Fruit fly (Drosophila melanogaster): ENCODE measurements around the gene CG17928.

CG17928 gene

DNA sequence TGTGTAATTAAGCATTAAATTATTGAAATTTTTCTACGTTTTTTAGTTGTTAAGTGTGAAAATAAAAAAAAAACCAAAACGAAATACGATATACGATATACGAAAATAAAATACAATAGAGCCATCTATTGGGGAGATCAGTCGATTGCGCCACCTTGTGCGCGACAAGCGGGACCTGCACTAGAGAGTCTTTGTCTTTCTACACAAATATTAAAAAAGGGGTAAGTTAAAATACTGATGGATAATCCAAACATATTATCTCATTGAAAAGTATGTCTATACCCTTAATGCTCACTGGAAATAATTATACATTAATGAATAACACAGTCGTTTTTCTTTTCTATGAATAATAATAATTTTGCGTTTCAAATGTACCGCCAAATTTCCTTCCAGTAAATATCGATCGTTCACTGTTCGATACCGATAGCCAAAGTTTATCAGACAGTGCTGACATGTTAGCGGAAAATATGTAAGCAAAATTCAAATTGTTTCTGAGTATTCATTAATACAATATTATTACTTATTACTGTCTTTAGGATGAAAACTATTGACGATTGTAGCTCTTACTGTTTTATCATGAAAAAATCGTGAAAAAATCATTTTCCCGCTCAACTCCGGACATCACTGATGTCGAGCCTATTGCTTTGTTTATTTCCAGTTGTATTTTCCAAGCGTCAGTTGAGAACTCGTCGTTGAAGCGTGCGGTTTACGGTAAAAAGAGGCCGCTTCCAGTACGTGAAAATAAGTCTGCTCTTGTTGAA is 24.8 kb downstream of the CG17928 start, which contains the start of gene mdy (continued):
- no peak for TF ChIP-seq CG7745 (tag; optimal IDR thresholded peaks at IDR 0.05)
- no peak for TF ChIP-seq CG3838 (GFP tag; optimal IDR thresholded peaks at IDR 0.05)
- peak; percentile 53 for TF ChIP-seq CG18599 (GFP tag; optimal IDR thresholded peaks at IDR 0.05)
- TF ChIP-seq CG6175 (GFP tag; IDR thresholded peaks at IDR 0.05) = peak; percentile 46; the same call in 1 of the 3 replicates
- TF ChIP-seq Dfd (GFP tag; optimal IDR thresholded peaks at IDR 0.05) = no peak
- TF ChIP-seq CG17912 (GFP tag; optimal IDR thresholded peaks at IDR 0.05) = no peak
- peak; percentile 4 for TF ChIP-seq Tbp (GFP tag; optimal IDR thresholded peaks at IDR 0.05)
- no peak for TF ChIP-seq MESR4 (GFP tag; optimal IDR thresholded peaks at IDR 0.05)
- no peak for TF ChIP-seq CG7357 (GFP tag; IDR thresholded peaks at IDR 0.05)
- peak; percentile 56 for TF ChIP-seq Antp (GFP tag; optimal IDR thresholded peaks at IDR 0.05)
- peak; percentile 2 for TF ChIP-seq CG1233 (GFP tag; optimal IDR thresholded peaks at IDR 0.05)
- no peak for TF ChIP-seq cg (GFP tag; optimal IDR thresholded peaks at IDR 0.05)
- TF ChIP-seq CG12659 (GFP tag; optimal IDR thresholded peaks at IDR 0.05) = peak; percentile 55
- TF ChIP-seq sc (optimal IDR thresholded peaks at IDR 0.05) = no peak
- TF ChIP-seq sc (GFP tag; optimal IDR thresholded peaks at IDR 0.05) = no peak
- TF ChIP-seq pb (GFP tag; optimal IDR thresholded peaks at IDR 0.05) = peak; percentile 39
- TF ChIP-seq odd (GFP tag; optimal IDR thresholded peaks at IDR 0.05) = no peak
- TF ChIP-seq CG18619 (GFP tag; optimal IDR thresholded peaks at IDR 0.05) = peak; percentile 34
- TF ChIP-seq CG6765 (GFP tag; optimal IDR thresholded peaks at IDR 0.05) = peak; percentile 30
- TF ChIP-seq CG14965 (GFP tag; optimal IDR thresholded peaks at IDR 0.05; ENCODE audit: borderline replicate concordance) = no peak
- TF ChIP-seq H15 (GFP tag; IDR thresholded peaks at IDR 0.05) = peak; percentile 36; the same call in 1 of the 3 replicates
- TF ChIP-seq sd (tag; optimal IDR thresholded peaks at IDR 0.05) = no peak
- TF ChIP-seq jigr1 (GFP tag; IDR thresholded peaks at IDR 0.05) = no peak
- no peak for TF ChIP-seq nau (GFP tag; optimal IDR thresholded peaks at IDR 0.05)
- TF ChIP-seq Scr (GFP tag; IDR thresholded peaks at IDR 0.05; ENCODE audit: partially characterized antibody) = peak; percentile 61; the same call in 1 of the 2 replicates
- TF ChIP-seq schlank (tag; optimal IDR thresholded peaks at IDR 0.05) = no peak
- peak; percentile 70; the same call in 2 of the 3 replicates for TF ChIP-seq CG17361 (GFP tag; IDR thresholded peaks at IDR 0.05)
- TF ChIP-seq CG5953 (GFP tag; IDR thresholded peaks at IDR 0.05) = no peak
- peak; percentile 52 for TF ChIP-seq onecut (GFP tag; IDR thresholded peaks at IDR 0.05)
- TF ChIP-seq CTCF (GFP tag; optimal IDR thresholded peaks at IDR 0.05) = peak; percentile 99
- 0 out of 3 replicates have a peak, but pooled peaks have one; percentile 15 for TF ChIP-seq hb (GFP tag; IDR thresholded peaks at IDR 0.05; ENCODE audit: partially characterized antibody)
- TF ChIP-seq HLH3B (GFP tag; IDR thresholded peaks at IDR 0.05) = peak; percentile 44
- TF ChIP-seq CG9817 (tag; optimal IDR thresholded peaks at IDR 0.05) = peak; percentile 19
- TF ChIP-seq CG3847 (GFP tag; IDR thresholded peaks at IDR 0.05) = peak; percentile 50; the same call in 1 of the 2 replicates
- 0 out of 2 replicates have a peak, but pooled peaks have one; percentile 5 for TF ChIP-seq stc (GFP tag; IDR thresholded peaks at IDR 0.05)
- peak; percentile 72 for TF ChIP-seq Xbp1 (GFP tag; optimal IDR thresholded peaks at IDR 0.05)
- TF ChIP-seq sens (GFP tag) = peak; percentile 92
- no peak for TF ChIP-seq CG10321 (GFP tag; IDR thresholded peaks at IDR 0.05)
- no peak for TF ChIP-seq Taf1 (GFP tag; IDR thresholded peaks at IDR 0.05)
- TF ChIP-seq CG12236 (GFP tag; optimal IDR thresholded peaks at IDR 0.05) = no peak
- TF ChIP-seq zf30C (GFP tag; optimal IDR thresholded peaks at IDR 0.05) = peak; percentile 47
- peak; percentile 35; the same call in 1 of the 2 replicates for TF ChIP-seq gsb (GFP tag; IDR thresholded peaks at IDR 0.05)
- peak; percentile 86 for TF ChIP-seq CG11456 (GFP tag; IDR thresholded peaks at IDR 0.05)
- peak; percentile 80 for TF ChIP-seq lilli (GFP tag; optimal IDR thresholded peaks at IDR 0.05)
- TF ChIP-seq CG10147 (GFP tag; optimal IDR thresholded peaks at IDR 0.05) = no peak
- TF ChIP-seq corto (GFP tag; optimal IDR thresholded peaks at IDR 0.05) = peak; percentile 33
- no peak for TF ChIP-seq Hr78 (GFP tag; optimal IDR thresholded peaks at IDR 0.05)
- TF ChIP-seq H2.0 (GFP tag; IDR thresholded peaks at IDR 0.05) = peak; percentile 62
- no peak for TF ChIP-seq Lim3 (GFP tag; IDR thresholded peaks at IDR 0.05)
- peak; percentile 61 for TF ChIP-seq CG13287 (GFP tag; IDR thresholded peaks at IDR 0.05; ENCODE audit: partially characterized antibody)
